Worm (Caenorhabditis elegans) whole organism, L3 larva: Measurements from ENCODE around the gene K12H6.8.

ENCODE experiments used
- R02D3.7 ChIP-seq: fragments of 150-350 bp; optimal IDR thresholded peaks from 2 replicates; lab custom pipeline; 2014; ENCODE audit warnings: missing biosample characterization, missing genetic modification characterization
- ZK546.5 ChIP-seq: sonication (generic microtip); optimal IDR thresholded peaks from 2 replicates; lab custom pipeline; 2017; ENCODE audit warnings: missing biosample characterization, missing genetic modification characterization
- aly-2 ChIP-seq: fragments of 150-350 bp; optimal IDR thresholded peaks from 2 replicates; lab custom pipeline; 2014; ENCODE audit warnings: missing biosample characterization, missing genetic modification characterization
- ceh-16 ChIP-seq: sonication (generic microtip); optimal IDR thresholded peaks from 2 replicates; lab custom pipeline; 2017; ENCODE audit warnings: missing biosample characterization, missing genetic modification characterization
- ceh-28 ChIP-seq: fragments of 150-350 bp; optimal IDR thresholded peaks from 2 replicates; lab custom pipeline; 2014; ENCODE audit warnings: missing biosample characterization, missing genetic modification reagents, missing genetic modification characterization
- ceh-82 ChIP-seq: fragments of 150-350 bp; optimal IDR thresholded peaks from 2 replicates; lab custom pipeline; 2014; ENCODE audit warnings: missing biosample characterization, missing genetic modification characterization
- daf-12 ChIP-seq: fragments of 150-350 bp; optimal IDR thresholded peaks from 2 replicates; lab custom pipeline; 2014; ENCODE audit warnings: missing biosample characterization, missing genetic modification reagents, missing genetic modification characterization
- egl-27 ChIP-seq: sonication (generic microtip); optimal IDR thresholded peaks from 4 replicates; lab custom pipeline; 2017; ENCODE audit warnings: missing biosample characterization, missing genetic modification reagents, missing genetic modification characterization
- egl-5 ChIP-seq: fragments of 150-350 bp; optimal IDR thresholded peaks from 2 replicates; lab custom pipeline; 2017; ENCODE audit warnings: missing biosample characterization, missing genetic modification reagents, missing genetic modification characterization, inconsistent platforms
- elt-1 ChIP-seq: fragments of 150-350 bp; optimal IDR thresholded peaks from 2 replicates; lab custom pipeline; 2014; ENCODE audit warnings: missing biosample characterization, missing genetic modification characterization
- elt-2 ChIP-seq: sonication (generic microtip); optimal IDR thresholded peaks from 2 replicates; lab custom pipeline; 2016; ENCODE audit warnings: missing genetic modification reagents, mild to moderate bottlenecking, missing genetic modification characterization, missing compliant biosample characterization
- elt-3 ChIP-seq, 3 experiments: fragments of 150-350 bp in 1 of 3; sonication (generic microtip) in 2 of 3; optimal IDR thresholded peaks; 2 replicates in 2 of 3; 4 replicates in 1 of 3; lab custom pipeline; 2014 to 2017; ENCODE audit warnings: missing biosample characterization in 3 of 3, missing genetic modification characterization in 3 of 3
- eor-1 ChIP-seq, 2 experiments: fragments of 150-350 bp; optimal IDR thresholded peaks; 2 replicates each; lab custom pipeline; 2014 to 2018; ENCODE audit warnings: missing biosample characterization in 2 of 2, missing genetic modification characterization in 2 of 2
- fkh-2 ChIP-seq: fragments of 150-350 bp; optimal IDR thresholded peaks from 2 replicates; lab custom pipeline; 2014; ENCODE audit warnings: missing biosample characterization, missing genetic modification reagents, missing genetic modification characterization
- fos-1 ChIP-seq: fragments of 150-350 bp; optimal IDR thresholded peaks from 2 replicates; lab custom pipeline; 2014; ENCODE audit warnings: missing biosample characterization, missing genetic modification characterization
- hmg-11 ChIP-seq: sonication (generic microtip); optimal IDR thresholded peaks from 2 replicates; lab custom pipeline; 2016; ENCODE audit warnings: missing genetic modification characterization, missing compliant biosample characterization
- jun-1 ChIP-seq: fragments of 150-350 bp; optimal IDR thresholded peaks from 2 replicates; lab custom pipeline; 2014; ENCODE audit warnings: missing biosample characterization, missing genetic modification reagents, missing genetic modification characterization
- lin-15B ChIP-seq: fragments of 150-350 bp; optimal IDR thresholded peaks from 2 replicates; lab custom pipeline; 2014; ENCODE audit warnings: missing biosample characterization, missing genetic modification characterization
- lin-39 ChIP-seq: fragments of 150-350 bp; optimal IDR thresholded peaks from 2 replicates; lab custom pipeline; 2018; ENCODE audit warnings: missing biosample characterization, missing genetic modification reagents, missing genetic modification characterization
- lsy-12 ChIP-seq: sonication (generic microtip); optimal IDR thresholded peaks from 2 replicates; lab custom pipeline; 2016; ENCODE audit warnings: mild to moderate bottlenecking, missing genetic modification characterization, missing compliant biosample characterization
- mdl-1 ChIP-seq: fragments of 150-350 bp; optimal IDR thresholded peaks from 2 replicates; lab custom pipeline; 2014; ENCODE audit warnings: missing biosample characterization, missing genetic modification characterization
- mml-1 ChIP-seq: fragments of 150-350 bp; sonication (generic microtip); optimal IDR thresholded peaks from 3 replicates; lab custom pipeline; 2014; ENCODE audit warnings: missing biosample characterization, missing genetic modification characterization
- nfya-1 ChIP-seq: sonication (generic microtip); optimal IDR thresholded peaks from 2 replicates; lab custom pipeline; 2017; ENCODE audit warnings: missing genetic modification characterization, mild to moderate bottlenecking, missing compliant biosample characterization, antibody characterized with exemption, moderate library complexity; ENCODE audit not compliant: insufficient read depth
- nhr-11 ChIP-seq: fragments of 150-350 bp; optimal IDR thresholded peaks from 2 replicates; lab custom pipeline; 2014; ENCODE audit warnings: missing biosample characterization, missing genetic modification characterization
- nhr-12 ChIP-seq: fragments of 150-350 bp; optimal IDR thresholded peaks from 2 replicates; lab custom pipeline; 2014; ENCODE audit warnings: missing biosample characterization, missing genetic modification characterization
- nhr-23 ChIP-seq: fragments of 150-350 bp; optimal IDR thresholded peaks from 2 replicates; lab custom pipeline; 2014; ENCODE audit warnings: missing biosample characterization, missing genetic modification reagents, missing genetic modification characterization
- nhr-237 ChIP-seq: fragments of 150-350 bp; optimal IDR thresholded peaks from 2 replicates; lab custom pipeline; 2014; ENCODE audit warnings: missing biosample characterization, missing genetic modification characterization
- nhr-25 ChIP-seq: sonication (generic microtip); optimal IDR thresholded peaks from 2 replicates; lab custom pipeline; 2017; ENCODE audit warnings: missing biosample characterization, missing genetic modification characterization
- nhr-43 ChIP-seq: sonication (generic microtip); optimal IDR thresholded peaks from 2 replicates; lab custom pipeline; 2016; ENCODE audit warnings: mild to moderate bottlenecking, missing genetic modification characterization, missing compliant biosample characterization; ENCODE audit not compliant: poor library complexity, severe bottlenecking
- nhr-67 ChIP-seq: fragments of 150-350 bp; optimal IDR thresholded peaks from 2 replicates; lab custom pipeline; 2014; ENCODE audit warnings: missing biosample characterization, missing genetic modification characterization
- nhr-77 ChIP-seq: fragments of 150-350 bp; optimal IDR thresholded peaks from 2 replicates; lab custom pipeline; 2014; ENCODE audit warnings: missing biosample characterization, missing genetic modification characterization
- pha-4 ChIP-seq: fragments of 150-350 bp; optimal IDR thresholded peaks from 2 replicates; lab custom pipeline; 2014; ENCODE audit warnings: missing biosample characterization, missing genetic modification reagents, missing genetic modification characterization
- pqm-1 ChIP-seq: fragments of 150-350 bp; optimal IDR thresholded peaks from 2 replicates; lab custom pipeline; 2017; ENCODE audit warnings: missing biosample characterization, missing genetic modification characterization, inconsistent platforms
- sea-2 ChIP-seq: fragments of 150-350 bp; sonication (generic microtip); optimal IDR thresholded peaks from 4 replicates; lab custom pipeline; 2014; ENCODE audit warnings: missing biosample characterization, missing genetic modification reagents, missing genetic modification characterization
- skn-1 ChIP-seq: fragments of 150-350 bp; optimal IDR thresholded peaks from 2 replicates; lab custom pipeline; 2014; ENCODE audit warnings: missing biosample characterization, missing genetic modification characterization
- snpc-4 ChIP-seq: fragments of 150-350 bp; optimal IDR thresholded peaks from 2 replicates; lab custom pipeline; 2014; ENCODE audit warnings: missing biosample characterization, missing genetic modification characterization
- tbx-2 ChIP-seq: sonication (generic microtip); optimal IDR thresholded peaks from 2 replicates; lab custom pipeline; 2016; ENCODE audit warnings: mild to moderate bottlenecking, missing genetic modification characterization, missing compliant biosample characterization
- unc-39 ChIP-seq: sonication (generic microtip); optimal IDR thresholded peaks from 4 replicates; lab custom pipeline; 2017; ENCODE audit warnings: missing biosample characterization, missing genetic modification characterization
- unc-62 ChIP-seq: fragments of 150-350 bp; sonication (generic microtip); optimal IDR thresholded peaks from 4 replicates; lab custom pipeline; 2014; ENCODE audit warnings: missing biosample characterization, missing genetic modification reagents, missing genetic modification characterization
- ztf-4 ChIP-seq: fragments of 150-350 bp; optimal IDR thresholded peaks from 2 replicates; lab custom pipeline; 2014; ENCODE audit warnings: missing biosample characterization, missing genetic modification characterization

K12H6.8 gene

ce11 chrII:2802804-2803586, 24.7 kb upstream of the K12H6.8 start:
- TF ChIP-seq tbx-2 (tag; lab: Kevin White, UChicago) (no peak), daf-12 (no peak), sea-2 (GFP tag; lab: Kevin White, UChicago) (no peak), elt-1 (tag; lab: Kevin White, UChicago) (no peak), ceh-82 (tag; lab: Kevin White, UChicago) (no peak), nhr-237 (tag; lab: Kevin White, UChicago) (no peak), elt-3 (tag; optimal IDR thresholded peaks at IDR 0.05; lab: Kevin White, UChicago) (peak in 1 of 3 experiments; percentile 30), fos-1 (no peak), lsy-12 (tag; lab: Kevin White, UChicago) (no peak), fkh-2 (tag; lab: Kevin White, UChicago) (no peak), mml-1 (peak; percentile 37), egl-5 (tag; lab: Kevin White, UChicago) (no peak), nhr-43 (peak; percentile 15), ZK546.5 (tag; lab: Kevin White, UChicago) (no peak), hmg-11 (tag; lab: Kevin White, UChicago) (no peak), nhr-77 (tag; lab: Kevin White, UChicago) (no peak), jun-1 (tag; lab: Kevin White, UChicago) (no peak), eor-1 (tag; optimal IDR thresholded peaks at IDR 0.05; lab: Kevin White, UChicago) (no peak), unc-62 (no peak), ztf-4 (tag; lab: Kevin White, UChicago) (no peak), lin-39 (no peak), pqm-1 (peak; percentile 64), mdl-1 (tag; lab: Kevin White, UChicago) (no peak), R02D3.7 (no peak), nhr-11 (tag; lab: Kevin White, UChicago) (no peak), aly-2 (tag; lab: Kevin White, UChicago) (no peak), egl-27 (tag; lab: Kevin White, UChicago) (no peak), unc-39 (tag; lab: Kevin White, UChicago) (no peak), nhr-67 (tag; lab: Kevin White, UChicago) (no peak), nhr-25 (tag; lab: Kevin White, UChicago) (peak; percentile 18), nhr-23 (no peak), elt-2 (tag; lab: Kevin White, UChicago) (peak; percentile 89)

ce11 chrII:2804245-2804644, 23.5 kb upstream of the K12H6.8 start:
- TF ChIP-seq lin-15B (tag; lab: Kevin White, UChicago) (peak; percentile 4), ceh-28 (tag; lab: Kevin White, UChicago) (no peak), nfya-1 (tag; lab: Kevin White, UChicago) (peak; percentile 67), unc-62 (no peak), pha-4 (tag; lab: Kevin White, UChicago) (peak; percentile 63)

- TF ChIP-seq pha-4 (tag; lab: Kevin White, UChicago) (peak; percentile 42), snpc-4 (no peak), ceh-16 (tag; lab: Kevin White, UChicago) (no peak), elt-2 (tag; lab: Kevin White, UChicago) (peak; percentile 8), skn-1 (no peak), nhr-12 (no peak), lin-15B (tag; lab: Kevin White, UChicago) (no peak)
Observed at ce11 chrII:2804949-2805348, 22.7 kb upstream of the K12H6.8 start.
